Worm (Caenorhabditis elegans) whole organism, L1 larva: ENCODE results near the gene sas-1.

Source experiments
- aly-2 ChIP-seq: fragments of 150-350 bp; optimal IDR thresholded peaks from 2 replicates; lab custom pipeline; 2014; ENCODE audit warnings: missing biosample characterization, missing genetic modification characterization
- blmp-1 ChIP-seq: fragments of 150-350 bp; optimal IDR thresholded peaks from 2 replicates; lab custom pipeline; 2014; ENCODE audit warnings: missing biosample characterization, missing genetic modification characterization
- ces-1 ChIP-seq: fragments of 150-350 bp; optimal IDR thresholded peaks from 2 replicates; lab custom pipeline; 2014; ENCODE audit warnings: missing biosample characterization, missing genetic modification reagents, missing genetic modification characterization
- elt-2 ChIP-seq: sonication (generic microtip); optimal IDR thresholded peaks from 2 replicates; lab custom pipeline; 2016; ENCODE audit warnings: missing genetic modification characterization, mild to moderate bottlenecking, inconsistent platforms, missing compliant biosample characterization, missing genetic modification reagents
- grh-1 ChIP-seq: fragments of 200-800 bp; sonication (Bioruptor generic); IDR thresholded peaks from 2 replicates; pipeline ENCODE4 v1.3.6; 2022; ENCODE audit warnings: missing genetic modification reagents, missing genetic modification characterization, missing compliant biosample characterization
- lin-13 ChIP-seq: fragments of 150-350 bp; optimal IDR thresholded peaks from 2 replicates; lab custom pipeline; 2014; ENCODE audit warnings: missing biosample characterization, missing genetic modification reagents, missing genetic modification characterization
- lin-15B ChIP-seq: fragments of 150-350 bp; sonication (generic microtip); optimal IDR thresholded peaks from 3 replicates; lab custom pipeline; 2014; ENCODE audit warnings: missing biosample characterization, missing genetic modification characterization
- nhr-47 ChIP-seq: sonication (generic microtip); optimal IDR thresholded peaks from 2 replicates; lab custom pipeline; 2016; ENCODE audit warnings: mild to moderate bottlenecking, missing genetic modification characterization, moderate library complexity, missing compliant biosample characterization
- snpc-4 ChIP-seq: fragments of 150-350 bp; optimal IDR thresholded peaks from 2 replicates; lab custom pipeline; 2014; ENCODE audit warnings: missing biosample characterization, missing genetic modification characterization
- unc-130 ChIP-seq: fragments of 150-350 bp; optimal IDR thresholded peaks from 2 replicates; lab custom pipeline; 2017; ENCODE audit warnings: missing biosample characterization, missing genetic modification characterization, inconsistent platforms
- zag-1 ChIP-seq: fragments of 150-350 bp; optimal IDR thresholded peaks from 2 replicates; lab custom pipeline; 2014; ENCODE audit warnings: missing biosample characterization, missing genetic modification characterization

ce11 chrIII:12652609-12653008 lies 46.7 kb upstream of the sas-1 start:
- TF ChIP-seq lin-13 (GFP tag; lab: Kevin White, UChicago) (no peak), aly-2 (tag; lab: Kevin White, UChicago) (no peak), lin-15B (tag; lab: Kevin White, UChicago) (no peak), snpc-4 (tag; lab: Kevin White, UChicago) (no peak), grh-1 (GFP tag; lab: Robert Waterston, UW) (no peak), blmp-1 (tag; lab: Kevin White, UChicago) (no peak), zag-1 (tag; lab: Kevin White, UChicago) (no peak), elt-2 (tag; lab: Kevin White, UChicago) (no peak), unc-130 (no peak), ces-1 (GFP tag; lab: Kevin White, UChicago) (no peak), nhr-47 (tag; lab: Kevin White, UChicago) (no peak)
